Worm (Caenorhabditis elegans) whole organism, late embryonic: ENCODE results near the gene C16C8.26.
"Not testable (repeated sequence)": the region's sequence is repeated elsewhere in the genome, so short reads cannot be mapped to it uniquely, and the experiment has no call there.

ENCODE experiments used
- C08G9.2 ChIP-seq: sonication (generic microtip); optimal IDR thresholded peaks from 2 replicates; lab custom pipeline; 2016; ENCODE audit warnings: mild to moderate bottlenecking, missing genetic modification characterization, moderate library complexity, missing compliant biosample characterization
- C38D4.7 ChIP-seq: fragments of 200-800 bp; sonication (Bioruptor generic); optimal IDR thresholded peaks from 2 replicates; lab custom pipeline; 2018; ENCODE audit warnings: mild to moderate bottlenecking, missing genetic modification characterization, moderate library complexity, missing compliant biosample characterization
- F13H6.1 ChIP-seq: sonication (generic microtip); optimal IDR thresholded peaks from 2 replicates; lab custom pipeline; 2016; ENCODE audit warnings: missing genetic modification characterization, missing compliant biosample characterization
- K09A11.1 ChIP-seq: sonication (generic microtip); optimal IDR thresholded peaks from 2 replicates; lab custom pipeline; 2017; ENCODE audit warnings: antibody characterized with exemption, mild to moderate bottlenecking, missing genetic modification characterization, missing compliant biosample characterization; ENCODE audit not compliant: insufficient read depth
- T23F11.4 ChIP-seq: fragments of 200-800 bp; sonication (Bioruptor generic); optimal IDR thresholded peaks from 2 replicates; lab custom pipeline; 2018; ENCODE audit warnings: mild to moderate bottlenecking, missing genetic modification characterization, missing compliant biosample characterization
- Y22D7AL.16 ChIP-seq: sonication (generic microtip); optimal IDR thresholded peaks from 2 replicates; lab custom pipeline; 2016; ENCODE audit warnings: missing genetic modification characterization, missing compliant biosample characterization
- ahr-1 ChIP-seq: sonication (generic microtip); optimal IDR thresholded peaks from 2 replicates; lab custom pipeline; 2016; ENCODE audit warnings: missing genetic modification characterization, missing compliant biosample characterization
- ama-1 ChIP-seq: fragments of 150-350 bp; optimal IDR thresholded peaks from 2 replicates; lab custom pipeline; 2014
- ceh-14 ChIP-seq: sonication (generic microtip); optimal IDR thresholded peaks from 2 replicates; lab custom pipeline; 2016; ENCODE audit warnings: missing genotype, missing genetic modification characterization, missing compliant biosample characterization
- ceh-2 ChIP-seq: sonication (generic microtip); optimal IDR thresholded peaks from 2 replicates; lab custom pipeline; 2016; ENCODE audit warnings: missing genotype, missing genetic modification characterization, missing compliant biosample characterization
- ceh-22 ChIP-seq: sonication (generic microtip); optimal IDR thresholded peaks from 2 replicates; lab custom pipeline; 2017; ENCODE audit warnings: missing biosample characterization, missing genetic modification characterization
- ceh-24 ChIP-seq: sonication (generic microtip); optimal IDR thresholded peaks from 2 replicates; lab custom pipeline; 2016; ENCODE audit warnings: mild to moderate bottlenecking, missing genetic modification characterization, missing compliant biosample characterization
- ceh-30 ChIP-seq: fragments of 150-350 bp; optimal IDR thresholded peaks from 2 replicates; lab custom pipeline; 2014; ENCODE audit warnings: missing biosample characterization, missing genetic modification characterization
- ceh-31 ChIP-seq: sonication (generic microtip); optimal IDR thresholded peaks from 2 replicates; lab custom pipeline; 2016; ENCODE audit warnings: missing genetic modification characterization, missing compliant biosample characterization
- ceh-45 ChIP-seq: fragments of 200-800 bp; sonication (Bioruptor generic); IDR thresholded peaks from 2 replicates; pipeline ENCODE4 v1.3.6; 2022; ENCODE audit warnings: missing genetic modification reagents, missing genetic modification characterization, missing compliant biosample characterization
- ceh-48 ChIP-seq: sonication (generic microtip); optimal IDR thresholded peaks from 2 replicates; lab custom pipeline; 2016; ENCODE audit warnings: missing genetic modification characterization, inconsistent platforms, missing compliant biosample characterization
- ceh-9 ChIP-seq: sonication (generic microtip); optimal IDR thresholded peaks from 2 replicates; lab custom pipeline; 2016; ENCODE audit warnings: mild to moderate bottlenecking, missing genetic modification characterization, inconsistent platforms, missing compliant biosample characterization
- che-1 ChIP-seq: sonication (generic microtip); optimal IDR thresholded peaks from 2 replicates; lab custom pipeline; 2016; ENCODE audit warnings: mild to moderate bottlenecking, missing genetic modification characterization, missing compliant biosample characterization
- dmd-4 ChIP-seq: sonication (generic microtip); optimal IDR thresholded peaks from 2 replicates; lab custom pipeline; 2016; ENCODE audit warnings: borderline replicate concordance, missing genetic modification characterization, missing compliant biosample characterization
- dve-1 ChIP-seq: sonication (generic microtip); optimal IDR thresholded peaks from 2 replicates; lab custom pipeline; 2017; ENCODE audit warnings: antibody characterized with exemption, mild to moderate bottlenecking, missing genetic modification characterization, missing compliant biosample characterization
- elt-2 ChIP-seq: sonication (generic microtip); optimal IDR thresholded peaks from 2 replicates; lab custom pipeline; 2016; ENCODE audit warnings: missing genetic modification reagents, missing genetic modification characterization, missing compliant biosample characterization
- elt-4 ChIP-seq: sonication (generic microtip); optimal IDR thresholded peaks from 2 replicates; lab custom pipeline; 2016; ENCODE audit warnings: missing genetic modification characterization, missing compliant biosample characterization
- fax-1 ChIP-seq: sonication (generic microtip); optimal IDR thresholded peaks from 2 replicates; lab custom pipeline; 2016; ENCODE audit warnings: missing genotype, missing genetic modification characterization, missing compliant biosample characterization
- gmeb-2 ChIP-seq: sonication (generic microtip); optimal IDR thresholded peaks from 2 replicates; lab custom pipeline; 2016; ENCODE audit warnings: missing genetic modification characterization, inconsistent platforms, missing compliant biosample characterization
- hlh-13 ChIP-seq: fragments of 200-800 bp; sonication (Bioruptor generic); optimal IDR thresholded peaks from 2 replicates; lab custom pipeline; 2018; ENCODE audit warnings: mild to moderate bottlenecking, missing genetic modification characterization, missing compliant biosample characterization
- hlh-15 ChIP-seq: sonication (generic microtip); optimal IDR thresholded peaks from 2 replicates; lab custom pipeline; 2016; ENCODE audit warnings: missing genetic modification characterization, missing compliant biosample characterization
- hlh-30 ChIP-seq: sonication (generic microtip); optimal IDR thresholded peaks from 2 replicates; lab custom pipeline; 2017; ENCODE audit warnings: antibody characterized with exemption, missing genetic modification characterization, missing compliant biosample characterization; ENCODE audit not compliant: insufficient read depth
- hlh-6 ChIP-seq: sonication (generic microtip); optimal IDR thresholded peaks from 2 replicates; lab custom pipeline; 2016; ENCODE audit warnings: missing genotype, missing genetic modification characterization, missing compliant biosample characterization
- lin-11 ChIP-seq: fragments of 200-800 bp; sonication (Bioruptor generic); optimal IDR thresholded peaks from 2 replicates; lab custom pipeline; 2018; ENCODE audit warnings: mild to moderate bottlenecking, missing genetic modification characterization, missing compliant biosample characterization
- madf-2 ChIP-seq: sonication (generic microtip); optimal IDR thresholded peaks from 2 replicates; lab custom pipeline; 2017; ENCODE audit warnings: missing genetic modification characterization, missing compliant biosample characterization
- mec-3 ChIP-seq: sonication (generic microtip); optimal IDR thresholded peaks from 2 replicates; lab custom pipeline; 2016; ENCODE audit warnings: borderline replicate concordance, missing genetic modification characterization, missing compliant biosample characterization
- nhr-232 ChIP-seq: sonication (generic microtip); optimal IDR thresholded peaks from 2 replicates; lab custom pipeline; 2016; ENCODE audit warnings: missing genetic modification characterization, missing compliant biosample characterization
- pag-3 ChIP-seq: sonication (generic microtip); optimal IDR thresholded peaks from 2 replicates; lab custom pipeline; 2016; ENCODE audit warnings: missing compliant biosample characterization, missing genetic modification characterization, borderline replicate concordance
- pat-9 ChIP-seq: fragments of 200-800 bp; sonication (Bioruptor generic); optimal IDR thresholded peaks from 2 replicates; lab custom pipeline; 2018; ENCODE audit warnings: mild to moderate bottlenecking, missing genetic modification characterization, moderate library complexity, missing compliant biosample characterization
- pha-4 ChIP-seq: fragments of 150-350 bp; optimal IDR thresholded peaks from 2 replicates; lab custom pipeline; 2018; ENCODE audit warnings: missing biosample characterization, missing genetic modification reagents, missing genetic modification characterization
- pros-1 ChIP-seq: fragments of 150-350 bp; optimal IDR thresholded peaks from 2 replicates; lab custom pipeline; 2014; ENCODE audit warnings: missing biosample characterization, missing genetic modification reagents, missing genetic modification characterization
- rnt-1 ChIP-seq: sonication (generic microtip); optimal IDR thresholded peaks from 2 replicates; lab custom pipeline; 2016; ENCODE audit warnings: missing genetic modification characterization, missing compliant biosample characterization
- sdc-2 ChIP-seq: sonication (generic microtip); optimal IDR thresholded peaks from 2 replicates; lab custom pipeline; 2016; ENCODE audit warnings: missing genotype, missing genetic modification characterization, missing compliant biosample characterization
- syd-9 ChIP-seq: sonication (generic microtip); optimal IDR thresholded peaks from 2 replicates; lab custom pipeline; 2016; ENCODE audit warnings: mild to moderate bottlenecking, missing genetic modification characterization, moderate library complexity, missing compliant biosample characterization
- tbx-2 ChIP-seq: sonication (generic microtip); optimal IDR thresholded peaks from 2 replicates; lab custom pipeline; 2016; ENCODE audit warnings: missing genetic modification characterization, missing compliant biosample characterization
- tbx-7 ChIP-seq: sonication (generic microtip); optimal IDR thresholded peaks from 2 replicates; lab custom pipeline; 2016; ENCODE audit warnings: missing genotype, missing genetic modification characterization, missing compliant biosample characterization
- ttx-3 ChIP-seq: sonication (generic microtip); optimal IDR thresholded peaks from 2 replicates; lab custom pipeline; 2016; ENCODE audit warnings: missing genetic modification reagents, missing genetic modification characterization, missing compliant biosample characterization
- unc-3 ChIP-seq, 2 experiments: fragments of 200-800 bp in 1 of 2; sonication (Bioruptor generic) in 1 of 2; sonication (generic microtip) in 1 of 2; conservative IDR thresholded peaks in 1 of 2; optimal IDR thresholded peaks in 1 of 2; 2 replicates each; pipeline versions ENCODE4 v1.3.6 to Lab custom; 2016 to 2022; ENCODE audit warnings: missing compliant biosample characterization in 2 of 2, missing genetic modification characterization in 2 of 2, missing genetic modification reagents in 1 of 2
- unc-55 ChIP-seq: sonication (generic microtip); optimal IDR thresholded peaks from 2 replicates; lab custom pipeline; 2017; ENCODE audit warnings: missing biosample characterization, missing genetic modification reagents, missing genetic modification characterization

The C16C8.26 gene

DNA sequence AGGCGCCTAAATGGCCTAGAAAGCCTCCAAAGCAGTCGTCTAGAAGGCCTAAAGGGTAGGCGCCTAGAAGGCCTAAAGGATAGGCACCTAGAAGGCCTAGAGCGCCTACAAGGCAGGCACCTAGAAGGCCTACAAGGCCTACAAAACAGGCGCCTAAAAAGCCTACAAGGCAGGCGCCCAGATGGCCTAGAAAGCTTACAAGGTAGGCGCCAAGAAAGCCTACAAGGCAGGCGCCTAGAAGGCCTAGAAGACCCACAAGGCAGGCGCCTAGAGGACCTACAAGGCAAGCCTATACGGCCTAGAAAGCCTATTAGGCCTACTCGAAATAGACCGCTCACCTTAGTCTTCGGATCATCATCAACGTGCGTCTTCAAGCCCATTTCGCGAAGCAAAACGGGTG, 43.9 kb upstream of the C16C8.26 start:
- TF ChIP-seq ceh-9 (tag; lab: Kevin White, UChicago) (no peak), ceh-45 (GFP tag; lab: Robert Waterston, UW) (0 out of 2 replicates have a peak, but pooled peaks have one; percentile 6)

ce11 chrII:3500373-3500772, 42.3 kb upstream of the C16C8.26 start:
- TF ChIP-seq C08G9.2 (peak; percentile 14), Y22D7AL.16 (tag; lab: Kevin White, UChicago) (no peak)

ce11 chrII:3499386-3499785, 41.3 kb upstream of the C16C8.26 start, which contains the start of gene Y49F6B.9:
Gene Y49F6B.9, minus strand, starts transcription at chrII:3499387.
- TF ChIP-seq T23F11.4 (GFP tag; lab: Kevin White, UChicago) (no peak), elt-2 (tag; lab: Kevin White, UChicago) (peak; percentile 35)

DNA sequence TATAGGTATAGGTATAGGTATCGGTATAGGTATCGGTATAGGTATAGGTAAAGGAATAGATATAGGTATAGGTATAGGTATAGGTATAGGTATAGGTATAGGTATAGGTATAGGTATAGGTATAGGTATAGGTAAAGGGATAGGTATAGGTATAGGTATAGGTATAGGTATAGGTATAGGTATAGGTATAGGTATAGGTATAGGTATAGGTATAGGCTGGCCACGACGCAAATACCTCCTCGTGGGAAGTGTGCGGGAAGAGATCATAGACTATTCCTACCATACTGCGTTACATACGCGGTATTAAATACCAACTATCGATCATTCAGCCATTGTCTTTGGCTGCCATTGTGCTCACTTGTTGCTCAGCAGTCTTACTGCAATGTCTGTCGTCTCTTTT, 32.7 kb upstream of the C16C8.26 start, which contains the start of gene fbxb-112:
Gene fbxb-112, plus strand, starts transcription at position 301 of the 400 bp plus-strand sequence.
- TF ChIP-seq ceh-14 (tag; lab: Kevin White, UChicago); hlh-6; mec-3 (tag; lab: Kevin White, UChicago): not testable (repeated sequence)

ce11 chrII:3482231-3482630, 24.1 kb upstream of the C16C8.26 start, which contains the start of gene smu-2:
Gene smu-2, plus strand, starts transcription at chrII:3482408.
- TF ChIP-seq ceh-30 (tag; lab: Kevin White, UChicago) (no peak), pag-3 (no peak), tbx-2 (tag; lab: Kevin White, UChicago) (peak; percentile 81), pros-1 (tag; lab: Kevin White, UChicago) (no peak), tbx-7 (tag; lab: Kevin White, UChicago) (peak; percentile 84), C38D4.7 (no peak), pat-9 (no peak), gmeb-2 (tag; lab: Kevin White, UChicago) (no peak), ceh-2 (tag; lab: Kevin White, UChicago) (peak; percentile 92), che-1 (tag; lab: Kevin White, UChicago) (no peak), elt-4 (tag; lab: Kevin White, UChicago) (no peak), K09A11.1 (tag; lab: Kevin White, UChicago) (no peak), madf-2 (tag; lab: Kevin White, UChicago) (no peak), ahr-1 (peak; percentile 40), hlh-15 (peak; percentile 34), rnt-1 (tag; lab: Kevin White, UChicago) (peak; percentile 35), lin-11 (tag; lab: Kevin White, UChicago) (no peak), dmd-4 (tag; lab: Kevin White, UChicago) (no peak), dve-1 (tag; lab: Kevin White, UChicago) (no peak), ceh-31 (tag; lab: Kevin White, UChicago) (peak; percentile 96), hlh-30 (tag; lab: Kevin White, UChicago) (no peak), nhr-232 (no peak), ttx-3 (peak; percentile 41), syd-9 (tag; lab: Kevin White, UChicago) (no peak), ceh-22 (no peak), unc-3 (GFP tag; conservative IDR thresholded peaks at IDR 0.05; lab: Robert Waterston, UW) (0 out of 2 replicates have a peak, but pooled peaks have one; percentile 9), unc-3 (tag; optimal IDR thresholded peaks at IDR 0.05; lab: Kevin White, UChicago) (no peak), F13H6.1 (tag; lab: Kevin White, UChicago) (no peak), fax-1 (tag; lab: Kevin White, UChicago) (peak; percentile 31), pha-4 (no peak), ama-1 (no peak), unc-55 (GFP tag; lab: Kevin White, UChicago) (no peak), ceh-48 (peak; percentile 7), sdc-2 (tag; lab: Kevin White, UChicago) (no peak), ceh-24 (tag; lab: Kevin White, UChicago) (no peak), ceh-9 (tag; lab: Kevin White, UChicago) (no peak), hlh-13 (GFP tag; lab: Kevin White, UChicago) (no peak)
